Worm (Caenorhabditis elegans) whole organism, midembryonic: ENCODE data around the gene inx-1.

Source experiments
- cog-1 ChIP-seq: sonication (generic microtip); optimal IDR thresholded peaks from 2 replicates; lab custom pipeline; 2016; ENCODE audit warnings: missing genetic modification characterization, missing compliant biosample characterization
- flt-1 ChIP-seq: fragments of 200-800 bp; sonication (Bioruptor generic); IDR thresholded peaks from 2 replicates; pipeline ENCODE4 v1.3.6; 2022; ENCODE audit warnings: missing genetic modification characterization, missing compliant biosample characterization
- tab-1 ChIP-seq: fragments of 200-800 bp; sonication (Bioruptor generic); IDR thresholded peaks from 2 replicates; pipeline ENCODE4 v1.3.6; 2022; ENCODE audit warnings: missing genetic modification characterization, missing compliant biosample characterization

ce11 chrX:6962347-6962746 lies 6.1 kb upstream of the inx-1 start:
- TF ChIP-seq tab-1 (GFP tag; lab: Robert Waterston, UW): no peak
- TF ChIP-seq flt-1 (GFP tag; lab: Robert Waterston, UW): no peak
- TF ChIP-seq cog-1 (tag; lab: Kevin White, UChicago): no peak
